Worm (Caenorhabditis elegans): ENCODE results near the gene try-10.

The try-10 gene

DNA sequence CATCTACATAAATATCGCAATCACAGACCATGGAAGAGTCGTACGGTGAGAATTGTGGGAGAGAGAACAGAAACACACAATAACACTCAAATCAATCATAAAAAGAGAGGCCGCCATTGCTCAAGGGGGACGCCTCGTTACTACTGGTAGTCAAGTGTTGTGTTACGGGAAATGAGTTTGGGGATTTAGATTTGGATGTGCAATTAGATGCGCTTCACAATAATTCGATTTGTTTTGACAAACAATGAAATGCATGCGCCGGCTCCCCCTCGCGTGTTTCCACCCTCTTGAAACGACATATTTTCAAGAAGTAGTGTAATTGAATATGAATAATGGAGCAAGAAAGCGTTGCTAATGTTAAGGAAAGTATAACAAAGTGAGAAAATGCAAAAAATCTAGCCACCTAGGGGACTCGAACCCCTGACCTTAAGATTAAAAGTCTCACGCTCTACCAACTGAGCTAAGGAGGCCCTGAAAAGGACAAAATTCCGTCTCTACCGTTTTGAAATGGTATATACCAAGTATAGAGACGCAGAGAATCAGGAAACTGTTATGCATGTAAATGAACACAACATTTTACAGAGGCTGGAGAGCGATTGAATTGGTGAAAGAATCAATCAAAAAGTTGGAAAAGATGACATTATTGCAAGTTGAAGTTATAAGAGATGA, 13.7 kb upstream of the try-10 start (continued):
- TF ChIP-seq Y53F4B.3 (GFP tag; IDR thresholded peaks at IDR 0.05) = no peak

DNA sequence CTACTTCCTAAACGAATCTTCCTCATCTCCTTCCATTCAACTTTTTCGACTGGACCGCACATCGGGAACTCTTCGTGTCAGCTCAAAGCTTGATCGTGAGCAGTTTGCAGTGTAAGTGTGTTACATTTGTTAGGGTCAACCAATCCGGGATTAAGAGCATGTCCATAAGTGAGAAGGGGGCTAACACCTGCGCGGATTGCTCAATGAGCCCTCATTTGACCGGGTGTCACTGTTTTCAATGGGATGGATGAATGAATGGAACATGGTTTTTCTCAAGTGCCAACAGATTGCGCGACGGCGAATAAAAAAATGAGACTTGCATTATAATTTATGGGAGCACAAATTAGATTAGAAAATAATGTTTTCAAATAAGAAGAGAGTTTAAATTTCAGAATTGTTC, 12.2 kb upstream of the try-10 start:
- TF ChIP-seq repo-1 (tag; optimal IDR thresholded peaks at IDR 0.05) (no peak), ztf-25 (GFP tag; IDR thresholded peaks at IDR 0.05) (no peak), F49E8.2 (tag; optimal IDR thresholded peaks at IDR 0.05; ENCODE audit: insufficient read depth) (no peak), ztf-28 (GFP tag; IDR thresholded peaks at IDR 0.05) (0 out of 2 replicates have a peak, but pooled peaks have one; percentile 20), lin-26 (GFP tag; IDR thresholded peaks at IDR 0.05) (no peak), rpc-1 (optimal IDR thresholded peaks at IDR 0.05) (no peak), rpc-1 (tag; optimal IDR thresholded peaks at IDR 0.05) (no peak), ceh-58 (GFP tag; IDR thresholded peaks at IDR 0.05) (0 out of 2 replicates have a peak, but pooled peaks have one; percentile 21)

DNA sequence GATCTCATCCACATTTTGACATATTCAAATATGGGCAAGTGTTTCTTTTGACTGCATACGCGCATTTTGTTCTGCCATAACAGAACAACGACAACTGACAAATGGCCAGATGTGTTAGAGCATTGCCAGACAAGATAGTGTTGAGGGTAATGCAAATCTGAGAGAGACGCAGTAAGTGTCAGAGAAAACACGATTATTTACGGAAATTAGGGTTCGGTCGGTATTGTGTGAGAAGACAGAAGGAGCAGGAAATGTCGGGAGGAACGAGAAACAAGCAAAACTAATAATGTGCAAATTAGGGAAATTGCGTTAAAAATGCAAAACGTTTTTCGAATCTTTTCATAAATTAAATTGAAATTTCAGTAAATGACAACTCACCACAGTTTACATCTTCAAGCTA, 11.4 kb upstream of the try-10 start:
- no peak for TF ChIP-seq tlf-1 (GFP tag; optimal IDR thresholded peaks at IDR 0.05)
- TF ChIP-seq pbrm-1 (GFP tag; IDR thresholded peaks at IDR 0.05) = no peak
- no peak for TF ChIP-seq dox-1 (GFP tag; IDR thresholded peaks at IDR 0.05)
- no peak for TF ChIP-seq attf-6 (GFP tag; IDR thresholded peaks at IDR 0.05)
- no peak for TF ChIP-seq nfya-1 (tag; optimal IDR thresholded peaks at IDR 0.05; ENCODE audit: borderline replicate concordance, insufficient read depth)
- TF ChIP-seq nhr-179 (tag; optimal IDR thresholded peaks at IDR 0.05) = no peak
- TF ChIP-seq F57C9.4 (tag; optimal IDR thresholded peaks at IDR 0.05) = no peak
- TF ChIP-seq lin-40 (tag; optimal IDR thresholded peaks at IDR 0.05) = no peak
- no peak for TF ChIP-seq mxl-1 (tag; optimal IDR thresholded peaks at IDR 0.05)
- TF ChIP-seq atf-7 (tag; optimal IDR thresholded peaks at IDR 0.05) = no peak
- TF ChIP-seq cebp-2 (GFP tag; IDR thresholded peaks at IDR 0.05) = no peak
- TF ChIP-seq K11D2.4 (GFP tag; IDR thresholded peaks at IDR 0.05) = no peak
- no peak for TF ChIP-seq ceh-91 (GFP tag; IDR thresholded peaks at IDR 0.05)
- no peak for TF ChIP-seq B0336.3 (GFP tag; IDR thresholded peaks at IDR 0.05)
- TF ChIP-seq sdz-38 (tag; optimal IDR thresholded peaks at IDR 0.05) = no peak
- no peak for TF ChIP-seq F33H1.4 (GFP tag; IDR thresholded peaks at IDR 0.05)
- TF ChIP-seq mcd-1 (GFP tag; IDR thresholded peaks at IDR 0.05) = no peak
- TF ChIP-seq F23B12.7 (tag; optimal IDR thresholded peaks at IDR 0.05; ENCODE audit: insufficient read depth) = no peak
- TF ChIP-seq ceh-100 (GFP tag; IDR thresholded peaks at IDR 0.05) = no peak

DNA sequence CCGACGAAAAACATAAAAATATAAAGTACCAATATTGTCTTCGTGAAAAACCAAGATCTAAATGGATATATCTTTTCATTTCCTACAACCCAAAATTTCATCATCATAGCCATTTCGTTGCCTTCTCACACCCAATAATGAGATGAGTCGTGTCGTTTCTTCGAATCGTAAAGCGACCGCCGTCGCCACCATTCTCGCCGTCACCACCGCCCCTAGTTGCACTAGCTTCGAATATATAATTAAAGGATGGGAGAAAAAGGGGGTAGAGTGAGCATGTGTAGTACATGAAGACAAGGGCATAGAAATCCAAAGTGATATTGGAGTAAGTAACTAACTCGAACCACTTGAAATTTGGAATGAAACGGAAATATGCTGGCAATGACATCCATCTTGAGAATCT, 9.2 kb upstream of the try-10 start:
- TF ChIP-seq F39B2.1 (GFP tag; IDR thresholded peaks at IDR 0.05) (no peak), ztf-22 (GFP tag; optimal IDR thresholded peaks at IDR 0.05) (no peak), unc-130 (GFP tag; optimal IDR thresholded peaks at IDR 0.05) (no peak), sptf-2 (GFP tag; optimal IDR thresholded peaks at IDR 0.05) (no peak), F57C9.4 (tag; optimal IDR thresholded peaks at IDR 0.05) (no peak), egl-44 (GFP tag; IDR thresholded peaks at IDR 0.05) (no peak), K11D2.4 (GFP tag; IDR thresholded peaks at IDR 0.05) (no peak), ets-4 (GFP tag; optimal IDR thresholded peaks at IDR 0.05) (no peak), bed-2 (GFP tag; IDR thresholded peaks at IDR 0.05) (no peak), ZK185.1 (tag; optimal IDR thresholded peaks at IDR 0.05; ENCODE audit: poor library complexity, severe bottlenecking) (no peak), sdz-38 (tag; optimal IDR thresholded peaks at IDR 0.05) (no peak), F22D6.2 (tag; optimal IDR thresholded peaks at IDR 0.05) (no peak)

All from whole organism, young adult.